Worm (Caenorhabditis elegans): ENCODE results near the gene ent-4.

- TF ChIP-seq T22C8.4 (GFP tag; IDR thresholded peaks at IDR 0.05), result no peak
- no peak for TF ChIP-seq ztf-23 (GFP tag; IDR thresholded peaks at IDR 0.05)
- TF ChIP-seq flt-1 (GFP tag; IDR thresholded peaks at IDR 0.05), result no peak
- TF ChIP-seq med-1 (GFP tag; optimal IDR thresholded peaks at IDR 0.05; ENCODE audit: insufficient read depth), result no peak
- TF ChIP-seq ztf-29 (GFP tag; IDR thresholded peaks at IDR 0.05), result no peak
- no peak for TF ChIP-seq tab-1 (GFP tag; IDR thresholded peaks at IDR 0.05)
- TF ChIP-seq klf-2 (GFP tag; conservative IDR thresholded peaks at IDR 0.05), result no peak
- no peak for TF ChIP-seq cog-1 (tag; optimal IDR thresholded peaks at IDR 0.05)
These were observed 10.5 kb upstream of the ent-4 start, which contains the start of gene C47A4.1 for ce11 chrIV:13716279-13716678.

Measured in whole organism, midembryonic.